Worm (Caenorhabditis elegans): ENCODE measurements around the gene bas-1.

ce11 chrIII:5581049-5581448 lies 31.0 kb upstream of the bas-1 start, which contains the start of gene F56D2.5:
- TF ChIP-seq lir-3 (tag; optimal IDR thresholded peaks at IDR 0.05) (no peak), egl-27 (tag; optimal IDR thresholded peaks at IDR 0.05) (no peak)
